Worm (Caenorhabditis elegans): Measurements from ENCODE around the gene sor-3.
"Not testable (repeated sequence)": the region's sequence is repeated elsewhere in the genome, so short reads cannot be mapped to it uniquely, and the experiment has no call there.

sor-3 gene

ce11 chrX:312908-313307, 40.5 kb upstream of the sor-3 start, which contains the start of gene M02E1.4:
M02E1.4 (plus strand) TSS chrX:313274.
- peak in 1 of 2 experiments; percentile 23 for TF ChIP-seq lin-35 (GFP tag; optimal IDR thresholded peaks at IDR 0.05)
- peak; percentile 43 for TF ChIP-seq elt-2 (tag; optimal IDR thresholded peaks at IDR 0.05)
- no peak for TF ChIP-seq ama-1 (optimal IDR thresholded peaks at IDR 0.05)

ce11 chrX:322223-322622, 31.2 kb upstream of the sor-3 start, which contains the start of gene M02E1.3:
M02E1.3 (plus strand) TSS chrX:322523.
- not testable (repeated sequence) for TF ChIP-seq swsn-7 (tag; optimal IDR thresholded peaks at IDR 0.05); nhr-20 (tag; optimal IDR thresholded peaks at IDR 0.05); nhr-85 (tag)

- TF ChIP-seq lsy-2 (tag; optimal IDR thresholded peaks at IDR 0.05) (peak; percentile 29 to 72), irx-1 (tag; optimal IDR thresholded peaks at IDR 0.05) (peak; percentile 25), efl-1 (optimal IDR thresholded peaks at IDR 0.05) (peak; percentile 32 to 54), efl-1 (GFP tag; optimal IDR thresholded peaks at IDR 0.05 in 1 of 2) (no peak), nhr-20 (tag; optimal IDR thresholded peaks at IDR 0.05) (peak; percentile 22), mep-1 (tag; optimal IDR thresholded peaks at IDR 0.05) (peak; percentile 45), lin-15B (tag; optimal IDR thresholded peaks at IDR 0.05) (peak; percentile 19), ceh-88 (GFP tag; IDR thresholded peaks at IDR 0.05) (0 out of 2 replicates have a peak, but pooled peaks have one; percentile 32), zip-4 (GFP tag; optimal IDR thresholded peaks at IDR 0.05) (no peak), F16B12.6 (tag; optimal IDR thresholded peaks at IDR 0.05) (peak; percentile 33), C04F5.9 (tag; optimal IDR thresholded peaks at IDR 0.05) (no peak), aly-2 (tag; optimal IDR thresholded peaks at IDR 0.05) (no peak), unc-86 (tag; optimal IDR thresholded peaks at IDR 0.05) (peak; percentile 62), egl-13 (tag; optimal IDR thresholded peaks at IDR 0.05) (peak; percentile 0), nhr-71 (tag; optimal IDR thresholded peaks at IDR 0.05) (peak; percentile 82), ceh-8 (GFP tag; optimal IDR thresholded peaks at IDR 0.05) (peak; percentile 40), nhr-11 (tag; optimal IDR thresholded peaks at IDR 0.05) (no peak), egl-27 (tag; optimal IDR thresholded peaks at IDR 0.05) (no peak), skn-1 (tag; optimal IDR thresholded peaks at IDR 0.05) (peak; percentile 68), blmp-1 (tag; optimal IDR thresholded peaks at IDR 0.05) (no peak), nhr-237 (tag; optimal IDR thresholded peaks at IDR 0.05) (no peak), nhr-90 (tag; optimal IDR thresholded peaks at IDR 0.05; ENCODE audit: poor library complexity) (no peak), hlh-4 (tag; optimal IDR thresholded peaks at IDR 0.05) (no peak), nhr-76 (tag; optimal IDR thresholded peaks at IDR 0.05) (no peak), tbx-2 (tag; optimal IDR thresholded peaks at IDR 0.05) (peak; percentile 44), lin-35 (GFP tag; optimal IDR thresholded peaks at IDR 0.05) (peak; percentile 24 to 27), jun-1 (tag; optimal IDR thresholded peaks at IDR 0.05) (peak; percentile 46), fkh-8 (tag; optimal IDR thresholded peaks at IDR 0.05) (peak; percentile 84), dsc-1 (tag; optimal IDR thresholded peaks at IDR 0.05) (peak; percentile 37), isw-1 (GFP tag; IDR thresholded peaks at IDR 0.05) (peak; percentile 62), alr-1 (tag; optimal IDR thresholded peaks at IDR 0.05; ENCODE audit: borderline replicate concordance) (no peak), C16A3.4 (tag; optimal IDR thresholded peaks at IDR 0.05) (no peak), dpl-1 (GFP tag; optimal IDR thresholded peaks at IDR 0.05) (peak in 1 of 3 experiments; percentile 23), aha-1 (tag; optimal IDR thresholded peaks at IDR 0.05) (no peak), efl-3 (GFP tag; optimal IDR thresholded peaks at IDR 0.05) (no peak), nhr-19 (GFP tag; conservative IDR thresholded peaks at IDR 0.05) (peak; percentile 31; the same call in 1 of the 2 replicates), mdl-1 (tag; optimal IDR thresholded peaks at IDR 0.05) (peak; percentile 32 to 86), snu-23 (GFP tag; optimal IDR thresholded peaks at IDR 0.05) (peak; percentile 54), nhr-47 (tag; optimal IDR thresholded peaks at IDR 0.05) (peak; percentile 74), ztf-11 (tag; optimal IDR thresholded peaks at IDR 0.05) (no peak), ceh-82 (tag; optimal IDR thresholded peaks at IDR 0.05) (peak in 2 of 3 experiments; percentile 29 to 73), ets-5 (GFP tag; IDR thresholded peaks at IDR 0.05) (no peak), pqm-1 (tag; optimal IDR thresholded peaks at IDR 0.05) (no peak), nhr-84 (tag; optimal IDR thresholded peaks at IDR 0.05) (no peak), swsn-7 (tag; optimal IDR thresholded peaks at IDR 0.05) (peak; percentile 66), xbp-1 (tag; optimal IDR thresholded peaks at IDR 0.05) (peak; percentile 40)
Measured at ce11 chrX:324021-324420, 29.4 kb upstream of the sor-3 start.
